Worm (Caenorhabditis elegans): ENCODE results near the gene Y54G2A.38.

The Y54G2A.38 gene

DNA sequence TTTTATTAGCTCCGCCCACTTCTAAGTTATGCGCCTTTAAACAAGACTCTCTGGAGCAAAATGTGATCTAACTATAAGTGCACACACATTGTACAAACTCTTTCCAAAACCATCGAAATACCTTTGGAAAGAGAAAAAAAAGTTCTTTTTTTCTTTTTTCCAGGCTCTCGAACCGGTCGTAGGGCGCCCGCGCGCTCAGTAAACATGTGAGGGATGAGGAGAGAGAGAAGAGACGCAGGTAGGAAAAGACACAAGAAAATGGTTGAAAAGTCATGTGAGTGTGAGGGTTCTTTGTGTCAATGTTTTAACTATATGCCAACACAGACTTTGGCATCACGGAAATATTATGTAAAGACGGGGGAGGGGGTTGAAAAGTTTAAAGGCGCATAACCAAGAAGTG, 15.2 kb downstream of the Y54G2A.38 start (continued):
- TF ChIP-seq swsn-7 (tag; optimal IDR thresholded peaks at IDR 0.05) (peak; percentile 84), mef-2 (tag; optimal IDR thresholded peaks at IDR 0.05) (no peak), egl-27 (tag; optimal IDR thresholded peaks at IDR 0.05) (no peak)

DNA sequence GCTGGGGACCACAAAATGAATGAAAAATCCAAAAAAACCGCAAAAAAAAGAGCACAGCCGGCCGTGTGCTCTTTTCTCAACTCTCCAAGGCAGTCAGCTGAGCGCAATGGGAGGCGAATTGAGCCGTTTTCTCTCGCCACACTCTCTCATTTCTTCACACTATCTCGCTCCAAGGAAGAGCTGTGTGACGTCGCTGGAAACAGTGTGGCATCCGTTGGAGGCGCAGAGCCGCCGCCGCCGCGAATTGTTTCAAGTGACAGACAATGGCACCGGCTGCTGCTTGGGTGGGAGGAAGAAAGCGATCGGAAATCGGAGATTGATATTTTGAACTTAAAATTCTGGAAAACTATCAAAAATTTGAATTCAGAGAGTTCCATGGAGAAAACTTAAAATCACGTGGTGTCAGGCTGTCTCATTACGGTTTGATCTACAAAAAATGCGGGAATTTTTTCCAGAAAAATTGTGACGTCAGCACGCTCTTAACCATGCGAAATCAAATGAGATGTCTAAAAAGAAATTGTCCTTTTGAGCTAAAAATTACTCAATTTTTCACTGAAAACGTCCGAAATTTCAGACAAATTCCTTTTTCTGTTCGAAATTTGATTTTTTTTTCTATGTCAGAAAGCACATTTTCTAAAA, 16.8 kb downstream of the Y54G2A.38 start:
- TF ChIP-seq hpl-2 (GFP tag; optimal IDR thresholded peaks at IDR 0.05) (no peak), nhr-20 (tag; optimal IDR thresholded peaks at IDR 0.05) (peak; percentile 51), lin-15B (tag; optimal IDR thresholded peaks at IDR 0.05) (no peak), C04F5.9 (tag; optimal IDR thresholded peaks at IDR 0.05) (no peak), ceh-88 (GFP tag; IDR thresholded peaks at IDR 0.05) (no peak), Y116A8C.19 (tag; optimal IDR thresholded peaks at IDR 0.05; ENCODE audit: borderline replicate concordance) (no peak), nhr-28 (tag; optimal IDR thresholded peaks at IDR 0.05) (no peak), lin-39 (tag; optimal IDR thresholded peaks at IDR 0.05) (peak; percentile 9), grh-1 (GFP tag; IDR thresholded peaks at IDR 0.05) (no peak), pax-3 (tag; optimal IDR thresholded peaks at IDR 0.05) (no peak), ztf-4 (tag; optimal IDR thresholded peaks at IDR 0.05) (no peak), nhr-11 (tag; optimal IDR thresholded peaks at IDR 0.05) (no peak), mef-2 (tag; optimal IDR thresholded peaks at IDR 0.05) (no peak), isw-1 (GFP tag; IDR thresholded peaks at IDR 0.05) (peak; percentile 42; the same call in 1 of the 2 replicates), fkh-4 (tag; optimal IDR thresholded peaks at IDR 0.05; ENCODE audit: borderline replicate concordance) (no peak), nhr-77 (tag; optimal IDR thresholded peaks at IDR 0.05) (no peak), ztf-11 (tag; optimal IDR thresholded peaks at IDR 0.05) (no peak), rnt-1 (tag; optimal IDR thresholded peaks at IDR 0.05) (peak; percentile 87), tlp-1 (tag; optimal IDR thresholded peaks at IDR 0.05) (no peak), elt-2 (tag; optimal IDR thresholded peaks at IDR 0.05) (no peak), unc-30 (tag; optimal IDR thresholded peaks at IDR 0.05) (no peak), ceh-8 (GFP tag; optimal IDR thresholded peaks at IDR 0.05) (no peak), unc-130 (tag; optimal IDR thresholded peaks at IDR 0.05) (no peak), skn-1 (tag; optimal IDR thresholded peaks at IDR 0.05) (no peak), sup-37 (GFP tag; optimal IDR thresholded peaks at IDR 0.05) (no peak), efl-3 (GFP tag; optimal IDR thresholded peaks at IDR 0.05) (no peak), mdl-1 (tag; optimal IDR thresholded peaks at IDR 0.05) (no peak), unc-98 (GFP tag; IDR thresholded peaks at IDR 0.05) (no peak), dsc-1 (tag; optimal IDR thresholded peaks at IDR 0.05) (peak; percentile 25), nhr-76 (tag; optimal IDR thresholded peaks at IDR 0.05) (no peak), alr-1 (tag; optimal IDR thresholded peaks at IDR 0.05; ENCODE audit: borderline replicate concordance) (no peak), xbp-1 (tag; optimal IDR thresholded peaks at IDR 0.05) (peak; percentile 65), blmp-1 (tag; optimal IDR thresholded peaks at IDR 0.05) (no peak), ceh-90 (tag; optimal IDR thresholded peaks at IDR 0.05) (no peak), irx-1 (tag; optimal IDR thresholded peaks at IDR 0.05) (peak; percentile 25), ama-1 (optimal IDR thresholded peaks at IDR 0.05) (peak; percentile 31), sptf-1 (tag; optimal IDR thresholded peaks at IDR 0.05) (no peak), snpc-4 (tag; optimal IDR thresholded peaks at IDR 0.05) (no peak), zip-4 (GFP tag; optimal IDR thresholded peaks at IDR 0.05) (no peak), unc-62 (GFP tag; optimal IDR thresholded peaks at IDR 0.05) (no peak), lsy-2 (tag; optimal IDR thresholded peaks at IDR 0.05) (peak; percentile 43 to 52), C16A3.4 (tag; optimal IDR thresholded peaks at IDR 0.05) (no peak), egl-13 (tag; optimal IDR thresholded peaks at IDR 0.05) (peak; percentile 19), snu-23 (GFP tag; optimal IDR thresholded peaks at IDR 0.05) (peak; percentile 64), egl-27 (tag; optimal IDR thresholded peaks at IDR 0.05) (no peak), zag-1 (tag; optimal IDR thresholded peaks at IDR 0.05) (no peak), ets-5 (GFP tag; IDR thresholded peaks at IDR 0.05) (no peak), nhr-71 (tag; optimal IDR thresholded peaks at IDR 0.05) (peak; percentile 80), lin-13 (GFP tag; optimal IDR thresholded peaks at IDR 0.05) (no peak), nhr-19 (GFP tag; conservative IDR thresholded peaks at IDR 0.05) (peak; percentile 47)

All from whole organism, L1 larva.